Worm (Caenorhabditis elegans) whole organism, mixed stage, embryonic: ENCODE data around the gene C05C10.7.

Source experiments
- pha-4 ChIP-seq: fragments of 150-350 bp; optimal IDR thresholded peaks from 2 replicates; lab custom pipeline; 2018; ENCODE audit warnings: missing biosample characterization, missing genetic modification reagents, missing genetic modification characterization
- snpc-4 ChIP-seq: fragments of 150-350 bp; optimal IDR thresholded peaks from 2 replicates; lab custom pipeline; 2014; ENCODE audit warnings: missing biosample characterization, missing genetic modification characterization
- ztf-11 ChIP-seq: fragments of 150-350 bp; optimal IDR thresholded peaks from 2 replicates; lab custom pipeline; 2014; ENCODE audit warnings: missing biosample characterization, missing genetic modification characterization

ce11 chrII:9894435-9894834 is 44.3 kb downstream of the C05C10.7 start, which contains the start of gene F26C11.1:
- TF ChIP-seq snpc-4 (tag; lab: Kevin White, UChicago) (no peak), pha-4 (tag; lab: Kevin White, UChicago) (no peak), ztf-11 (tag; lab: Kevin White, UChicago) (no peak)
